Fruit fly (Drosophila melanogaster): Measurements from ENCODE around the gene LanA.
A peak's percentile ranks its signal among the peaks of the same experiment; 100 is the strongest.

LanA gene

DNA sequence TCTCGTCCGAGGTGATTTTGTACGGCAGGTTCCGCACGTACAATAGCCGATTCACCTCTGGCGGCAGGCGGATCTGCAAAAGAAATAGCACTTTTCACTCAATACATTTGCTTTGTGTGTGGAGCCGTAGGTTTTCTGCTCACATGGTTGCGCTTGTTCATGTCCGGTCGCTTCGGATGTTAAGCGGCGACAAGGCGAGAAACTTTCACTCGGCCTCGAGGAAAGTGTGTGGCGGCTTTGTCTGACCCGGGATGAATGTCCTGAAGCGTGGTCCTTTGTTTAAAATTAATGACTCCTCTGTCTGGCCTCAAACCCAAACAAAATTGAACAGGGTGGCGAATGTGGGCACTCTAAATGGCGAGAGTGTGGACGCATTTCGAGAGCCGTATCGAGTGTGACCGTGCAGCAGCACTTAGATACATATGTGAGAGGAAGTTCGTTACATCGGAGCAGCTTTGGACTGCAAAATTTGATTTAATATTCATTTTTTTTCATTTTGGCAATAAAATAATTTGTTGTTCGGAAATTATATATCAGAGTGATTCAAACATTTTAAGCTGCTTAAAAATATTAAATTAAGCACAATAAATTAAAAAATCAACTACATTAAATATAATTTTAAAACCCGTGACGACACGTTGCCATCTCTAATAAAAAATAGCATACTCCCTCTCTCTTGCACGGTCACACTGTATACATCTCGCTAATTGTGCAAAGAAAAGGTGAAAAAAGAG lies 24.8 kb downstream of the LanA start, which contains the start of the genes Sf3b6 and Tnpo (continued):
- TF ChIP-seq CG18476 (GFP tag; optimal IDR thresholded peaks at IDR 0.05) = peak; percentile 67
- TF ChIP-seq twi (tag; optimal IDR thresholded peaks at IDR 0.05) = peak; percentile 83
- no peak for TF ChIP-seq Dfd (GFP tag; optimal IDR thresholded peaks at IDR 0.05)
- TF ChIP-seq CG4404 (GFP tag; IDR thresholded peaks at IDR 0.05) = peak; percentile 87
- peak; percentile 76 for TF ChIP-seq CG9437 (GFP tag; optimal IDR thresholded peaks at IDR 0.05)
- TF ChIP-seq Ptx1 (GFP tag; IDR thresholded peaks at IDR 0.05) = peak; percentile 92
- peak; percentile 91 for TF ChIP-seq CG2120 (GFP tag; optimal IDR thresholded peaks at IDR 0.05)
- peak; percentile 73 for TF ChIP-seq CG8089 (GFP tag; optimal IDR thresholded peaks at IDR 0.05)
- TF ChIP-seq CG14710 (tag; optimal IDR thresholded peaks at IDR 0.05) = peak; percentile 91
- peak; percentile 83 for TF ChIP-seq CG33557 (GFP tag; optimal IDR thresholded peaks at IDR 0.05)
- TF ChIP-seq CG11695 (GFP tag; IDR thresholded peaks at IDR 0.05) = peak; percentile 68
- peak; percentile 88 for TF ChIP-seq vvl (GFP tag; IDR thresholded peaks at IDR 0.05)
- peak; percentile 53 for TF ChIP-seq MESR4 (GFP tag; optimal IDR thresholded peaks at IDR 0.05)
- peak; percentile 61 for TF ChIP-seq Drgx (GFP tag; IDR thresholded peaks at IDR 0.05)
- TF ChIP-seq CG31441 (GFP tag; IDR thresholded peaks at IDR 0.05) = no peak
- peak; percentile 87 for TF ChIP-seq Sry-δ (GFP tag; optimal IDR thresholded peaks at IDR 0.05)
- no peak for TF ChIP-seq CG8359 (GFP tag; optimal IDR thresholded peaks at IDR 0.05; ENCODE audit: borderline replicate concordance)
- peak; percentile 57 for TF ChIP-seq CG17328 (GFP tag; IDR thresholded peaks at IDR 0.05)
- no peak for TF ChIP-seq CG1832 (GFP tag; optimal IDR thresholded peaks at IDR 0.05)
- TF ChIP-seq Ets65A (GFP tag) = peak; percentile 96
- TF ChIP-seq CG42726 (GFP tag; IDR thresholded peaks at IDR 0.05; ENCODE audit: partially characterized antibody) = 0 out of 2 replicates have a peak, but pooled peaks have one; percentile 31
- peak; percentile 82 for TF ChIP-seq Xrp1 (GFP tag; IDR thresholded peaks at IDR 0.05)
- peak; percentile 62; the same call in 2 of the 3 replicates for TF ChIP-seq HLH4C (GFP tag; IDR thresholded peaks at IDR 0.05; ENCODE audit: partially characterized antibody)
- TF ChIP-seq CrebB (tag; optimal IDR thresholded peaks at IDR 0.05) = peak; percentile 49
- TF ChIP-seq az2 (GFP tag; optimal IDR thresholded peaks at IDR 0.05) = peak; percentile 85
- TF ChIP-seq CG17829 (tag; optimal IDR thresholded peaks at IDR 0.05) = peak; percentile 86
- TF ChIP-seq CG7271 (tag; optimal IDR thresholded peaks at IDR 0.05) = peak; percentile 54
- TF ChIP-seq corto (GFP tag; optimal IDR thresholded peaks at IDR 0.05) = no peak
- TF ChIP-seq CG18599 (GFP tag; optimal IDR thresholded peaks at IDR 0.05) = no peak
- peak; percentile 84 for TF ChIP-seq CG11456 (GFP tag; IDR thresholded peaks at IDR 0.05)
- no peak for TF ChIP-seq CG10147 (GFP tag; optimal IDR thresholded peaks at IDR 0.05)
- TF ChIP-seq CG10979 (tag; optimal IDR thresholded peaks at IDR 0.05) = peak; percentile 71
- no peak for TF ChIP-seq CG14965 (GFP tag; optimal IDR thresholded peaks at IDR 0.05; ENCODE audit: borderline replicate concordance)
- no peak for TF ChIP-seq Hr78 (GFP tag; optimal IDR thresholded peaks at IDR 0.05)
- peak in 1 of 2 experiments; percentile 55 for TF ChIP-seq Hr51 (GFP tag; optimal IDR thresholded peaks at IDR 0.05)
- TF ChIP-seq slou (GFP tag; optimal IDR thresholded peaks at IDR 0.05) = peak; percentile 82
- TF ChIP-seq hb (GFP tag; IDR thresholded peaks at IDR 0.05; ENCODE audit: partially characterized antibody) = no peak
- peak; percentile 63; the same call in 2 of the 3 replicates for TF ChIP-seq B-H1 (GFP tag; IDR thresholded peaks at IDR 0.05)
- peak; percentile 71 for TF ChIP-seq Six4 (GFP tag; optimal IDR thresholded peaks at IDR 0.05)
- peak; percentile 9 for TF ChIP-seq her (GFP tag; optimal IDR thresholded peaks at IDR 0.05)
- TF ChIP-seq CG10959 (GFP tag; IDR thresholded peaks at IDR 0.05) = peak; percentile 61; the same call in 1 of the 2 replicates
- TF ChIP-seq sqz (GFP tag; optimal IDR thresholded peaks at IDR 0.05) = peak; percentile 74
- 0 out of 2 replicates have a peak, but pooled peaks have one; percentile 17 for TF ChIP-seq bbx (GFP tag; IDR thresholded peaks at IDR 0.05; ENCODE audit: partially characterized antibody)
- no peak for TF ChIP-seq Blimp-1 (GFP tag; optimal IDR thresholded peaks at IDR 0.05)
- TF ChIP-seq CG8765 (GFP tag; IDR thresholded peaks at IDR 0.05) = peak; percentile 76
- TF ChIP-seq CG16863 (GFP tag; optimal IDR thresholded peaks at IDR 0.05) = peak; percentile 62
- TF ChIP-seq tio (GFP tag; optimal IDR thresholded peaks at IDR 0.05) = peak; percentile 84
- TF ChIP-seq BEAF-32 (GFP tag; optimal IDR thresholded peaks at IDR 0.05) = peak; percentile 89
